Fruit fly (Drosophila melanogaster) whole organism, embryonic: Measurements from ENCODE around the gene CG14282.

ENCODE experiments used
- CG10147 ChIP-seq: fragments of 200-800 bp; sonication (Bioruptor generic); optimal IDR thresholded peaks from 2 replicates; lab custom pipeline; 2019; ENCODE audit warnings: missing biosample characterization, mild to moderate bottlenecking, missing genetic modification characterization, moderate library complexity
- CG10321 ChIP-seq: fragments of 200-800 bp; sonication (Bioruptor generic); IDR thresholded peaks from 2 replicates; pipeline ENCODE4 v1.3.6; 2022; ENCODE audit warnings: missing biosample characterization, missing genetic modification characterization
- CG10543 ChIP-seq: fragments of 200-800 bp; sonication (Bioruptor generic); optimal IDR thresholded peaks from 3 replicates; lab custom pipeline; 2017; ENCODE audit warnings: missing biosample characterization, mild to moderate bottlenecking, missing genetic modification characterization, moderate library complexity
- CG11247 ChIP-seq: fragments of 200-800 bp; sonication (Bioruptor generic); IDR thresholded peaks from 2 replicates; pipeline ENCODE4 v1.3.6; 2022; ENCODE audit warnings: missing biosample characterization, missing genetic modification characterization
- CG11456 ChIP-seq: fragments of 200-800 bp; sonication (Bioruptor generic); IDR thresholded peaks from 3 replicates; pipeline ENCODE4 v1.3.6; 2022; ENCODE audit warnings: missing biosample characterization, missing genetic modification characterization
- CG11560 ChIP-seq: fragments of 200-800 bp; sonication (Bioruptor generic); IDR thresholded peaks from 3 replicates; pipeline ENCODE4 v1.3.6; 2022; ENCODE audit warnings: missing biosample characterization, missing genetic modification characterization
- CG12219 ChIP-seq: fragments of 200-800 bp; sonication (Bioruptor generic); optimal IDR thresholded peaks from 3 replicates; lab custom pipeline; 2018; ENCODE audit warnings: missing biosample characterization, mild to moderate bottlenecking, missing genetic modification characterization
- CG12391 ChIP-seq: fragments of 200-800 bp; sonication (Bioruptor generic); optimal IDR thresholded peaks from 3 replicates; lab custom pipeline; 2018; ENCODE audit warnings: missing biosample characterization, mild to moderate bottlenecking, missing genetic modification characterization, moderate library complexity
- CG13287 ChIP-seq: fragments of 200-800 bp; sonication (Bioruptor generic); IDR thresholded peaks from 2 replicates; pipeline ENCODE4 v1.3.6; 2022; ENCODE audit warnings: missing biosample characterization, missing genetic modification characterization; ENCODE audit not compliant: partially characterized antibody
- CG13296 ChIP-seq: fragments of 200-800 bp; sonication (Bioruptor generic); optimal IDR thresholded peaks from 3 replicates; lab custom pipeline; 2018; ENCODE audit warnings: missing biosample characterization, mild to moderate bottlenecking, missing genetic modification characterization
- CG14441 ChIP-seq: fragments of 200-800 bp; sonication (Bioruptor generic); IDR thresholded peaks from 2 replicates; pipeline ENCODE4 v1.3.6; 2022; ENCODE audit warnings: missing biosample characterization, missing genetic modification characterization
- CG14860 ChIP-seq: fragments of 200-800 bp; sonication (Bioruptor generic); IDR thresholded peaks from 3 replicates; pipeline ENCODE4 v1.3.6; 2022; ENCODE audit warnings: missing biosample characterization, missing genetic modification characterization; ENCODE audit not compliant: partially characterized antibody
- CG16863 ChIP-seq: fragments of 200-800 bp; sonication (Bioruptor generic); optimal IDR thresholded peaks from 3 replicates; lab custom pipeline; 2016; ENCODE audit warnings: missing biosample characterization, missing genetic modification characterization
- CG17385 ChIP-seq: fragments of 200-800 bp; sonication (Bioruptor generic); optimal IDR thresholded peaks from 3 replicates; lab custom pipeline; 2018; ENCODE audit warnings: missing biosample characterization, mild to moderate bottlenecking, missing genetic modification characterization
- CG2120 ChIP-seq: fragments of 200-800 bp; sonication (Bioruptor generic); optimal IDR thresholded peaks from 3 replicates; lab custom pipeline; 2016; ENCODE audit warnings: missing biosample characterization, missing genetic modification characterization
- CG2889 ChIP-seq: fragments of 200-800 bp; sonication (Bioruptor generic); IDR thresholded peaks from 3 replicates; pipeline ENCODE4 v1.3.6; 2022; ENCODE audit warnings: missing biosample characterization, missing genetic modification characterization
- CG30020 ChIP-seq: fragments of 200-800 bp; optimal IDR thresholded peaks from 2 replicates; lab custom pipeline; 2019; ENCODE audit warnings: missing biosample characterization, mild to moderate bottlenecking, missing genetic modification characterization, moderate library complexity
- CG3163 ChIP-seq: fragments of 200-800 bp; sonication (Bioruptor generic); optimal IDR thresholded peaks from 3 replicates; lab custom pipeline; 2016; ENCODE audit warnings: missing biosample characterization, missing genetic modification characterization
- CG3838 ChIP-seq: fragments of 200-800 bp; sonication (Bioruptor generic); optimal IDR thresholded peaks from 3 replicates; lab custom pipeline; 2016; ENCODE audit warnings: missing biosample characterization, missing genetic modification characterization
- CG4404 ChIP-seq: fragments of 200-800 bp; sonication (Bioruptor generic); IDR thresholded peaks from 2 replicates; pipeline ENCODE4 v1.3.6; 2022; ENCODE audit warnings: missing biosample characterization, missing genetic modification characterization
- CG5953 ChIP-seq: fragments of 200-800 bp; sonication (Bioruptor generic); IDR thresholded peaks from 2 replicates; pipeline ENCODE4 v1.3.6; 2022; ENCODE audit warnings: missing biosample characterization, missing genetic modification characterization
- CG9215 ChIP-seq: fragments of 200-800 bp; sonication (Bioruptor generic); IDR thresholded peaks from 2 replicates; pipeline ENCODE4 v1.3.6; 2022; ENCODE audit warnings: missing biosample characterization, missing genetic modification characterization
- Dad ChIP-seq: fragments of 200-800 bp; sonication (Bioruptor generic); optimal IDR thresholded peaks from 3 replicates; lab custom pipeline; 2016; ENCODE audit warnings: missing biosample characterization, missing genetic modification characterization
- Dp ChIP-seq: fragments of 200-800 bp; sonication (Bioruptor generic); optimal IDR thresholded peaks from 2 replicates; lab custom pipeline; 2018; ENCODE audit warnings: missing biosample characterization, mild to moderate bottlenecking, missing genetic modification characterization, moderate library complexity
- E2f2 ChIP-seq: fragments of 200-800 bp; sonication (Bioruptor generic); IDR thresholded peaks from 2 replicates; pipeline ENCODE4 v1.3.6; 2022; ENCODE audit warnings: missing biosample characterization, missing genetic modification characterization
- HmgZ ChIP-seq: fragments of 200-800 bp; sonication (Bioruptor generic); optimal IDR thresholded peaks from 2 replicates; lab custom pipeline; 2018; ENCODE audit warnings: missing biosample characterization, mild to moderate bottlenecking, missing genetic modification characterization
- Hr3 ChIP-seq: fragments of 200-800 bp; sonication (Bioruptor generic); optimal IDR thresholded peaks from 3 replicates; lab custom pipeline; 2016; ENCODE audit warnings: missing biosample characterization, missing genetic modification characterization
- MTF-1 ChIP-seq: fragments of 200-800 bp; sonication (Bioruptor generic); optimal IDR thresholded peaks from 2 replicates; lab custom pipeline; 2018; ENCODE audit warnings: missing biosample characterization, mild to moderate bottlenecking, missing genetic modification characterization, borderline replicate concordance
- Max ChIP-seq: fragments of 200-800 bp; sonication (Bioruptor generic); optimal IDR thresholded peaks from 2 replicates; lab custom pipeline; 2016; ENCODE audit warnings: missing biosample characterization, mild to moderate bottlenecking, missing genetic modification characterization
- NK7.1 ChIP-seq: fragments of 200-800 bp; sonication (Bioruptor generic); optimal IDR thresholded peaks from 3 replicates; lab custom pipeline; 2016; ENCODE audit warnings: missing biosample characterization, missing genetic modification characterization
- Sin3A ChIP-seq: fragments of >200 bp; optimal IDR thresholded peaks from 2 replicates; lab custom pipeline; 2018
- Sox100B ChIP-seq: fragments of 200-800 bp; sonication (Bioruptor generic); optimal IDR thresholded peaks from 3 replicates; lab custom pipeline; 2018; ENCODE audit warnings: missing biosample characterization, mild to moderate bottlenecking, missing genetic modification characterization
- ap ChIP-seq: fragments of 200-800 bp; sonication (Bioruptor generic); IDR thresholded peaks from 2 replicates; pipeline ENCODE4 v1.3.6; 2022; ENCODE audit warnings: missing biosample characterization, missing genetic modification characterization
- bowl ChIP-seq: fragments of 200-800 bp; sonication (Bioruptor generic); IDR thresholded peaks from 2 replicates; pipeline ENCODE4 v1.3.6; 2022; ENCODE audit warnings: missing biosample characterization, missing genetic modification characterization
- crc ChIP-seq: fragments of 200-800 bp; sonication (Bioruptor generic); optimal IDR thresholded peaks from 2 replicates; lab custom pipeline; 2016; ENCODE audit warnings: missing biosample characterization, missing genetic modification characterization
- dmrt11E ChIP-seq: fragments of 200-800 bp; sonication (Bioruptor generic); optimal IDR thresholded peaks from 3 replicates; lab custom pipeline; 2018; ENCODE audit warnings: missing biosample characterization, mild to moderate bottlenecking, missing genetic modification characterization, moderate library complexity
- grn ChIP-seq: fragments of 200-800 bp; sonication (Bioruptor generic); optimal IDR thresholded peaks from 3 replicates; lab custom pipeline; 2017; ENCODE audit warnings: missing biosample characterization, missing genetic modification characterization
- hkb ChIP-seq, 2 experiments: fragments of 200-800 bp in 1 of 2; fragments of >200 bp in 1 of 2; sonication (Bioruptor generic) in 1 of 2; IDR thresholded peaks in 1 of 2; optimal IDR thresholded peaks in 1 of 2; 2 replicates each; pipeline versions ENCODE4 v1.3.6 to Lab custom; 2017 to 2022; ENCODE audit warnings: missing biosample characterization in 1 of 2, missing genetic modification characterization in 1 of 2
- ind ChIP-seq: fragments of 200-800 bp; sonication (Bioruptor generic); optimal IDR thresholded peaks from 3 replicates; lab custom pipeline; 2016; ENCODE audit warnings: missing biosample characterization, missing genetic modification characterization
- lab ChIP-seq: fragments of 200-800 bp; sonication (Bioruptor generic); optimal IDR thresholded peaks from 3 replicates; lab custom pipeline; 2017; ENCODE audit warnings: missing biosample characterization, missing genetic modification characterization, mild to moderate bottlenecking, moderate library complexity, missing genetic modification reagents
- lilli ChIP-seq: fragments of 200-800 bp; sonication (Bioruptor generic); optimal IDR thresholded peaks from 3 replicates; lab custom pipeline; 2016; ENCODE audit warnings: missing biosample characterization, missing genetic modification characterization
- otp ChIP-seq: fragments of 200-800 bp; sonication (Bioruptor generic); IDR thresholded peaks from 3 replicates; pipeline ENCODE4, ENCODE4 v1.3.6; 2022; ENCODE audit warnings: missing biosample characterization, missing genetic modification characterization
- p53 ChIP-seq: fragments of 200-800 bp; sonication (Bioruptor generic); optimal IDR thresholded peaks from 2 replicates; lab custom pipeline; 2016; ENCODE audit warnings: missing biosample characterization, missing genetic modification characterization
- pb ChIP-seq: fragments of 200-800 bp; sonication (Bioruptor generic); optimal IDR thresholded peaks from 3 replicates; lab custom pipeline; 2016; ENCODE audit warnings: missing biosample characterization, missing genetic modification characterization
- ro ChIP-seq: fragments of 200-800 bp; sonication (Bioruptor generic); IDR thresholded peaks from 2 replicates; pipeline ENCODE4 v1.3.6; 2022; ENCODE audit warnings: missing biosample characterization, missing genetic modification characterization
- sens ChIP-seq: fragments of 200-800 bp; sonication (Bioruptor generic); peaks from one replicate; lab custom pipeline; 2016; ENCODE audit warnings: missing biosample characterization, missing genetic modification characterization
- sisA ChIP-seq: fragments of 200-800 bp; sonication (Bioruptor generic); IDR thresholded peaks from 2 replicates; pipeline ENCODE4 v1.3.6; 2022; ENCODE audit warnings: missing biosample characterization, missing genetic modification characterization
- sob ChIP-seq: fragments of 200-800 bp; sonication (Bioruptor generic); IDR thresholded peaks from 2 replicates; pipeline ENCODE4 v1.3.6; 2022; ENCODE audit warnings: missing biosample characterization, missing genetic modification characterization
- tna ChIP-seq: fragments of 200-800 bp; sonication (Bioruptor generic); IDR thresholded peaks from 2 replicates; pipeline ENCODE4 v1.3.6; 2022; ENCODE audit warnings: missing biosample characterization, missing genetic modification characterization; ENCODE audit not compliant: partially characterized antibody
- tup ChIP-seq: fragments of 200-800 bp; sonication (Bioruptor generic); optimal IDR thresholded peaks from 2 replicates; lab custom pipeline; 2016; ENCODE audit warnings: missing biosample characterization, mild to moderate bottlenecking, missing genetic modification characterization, moderate library complexity

CG14282 gene

DNA sequence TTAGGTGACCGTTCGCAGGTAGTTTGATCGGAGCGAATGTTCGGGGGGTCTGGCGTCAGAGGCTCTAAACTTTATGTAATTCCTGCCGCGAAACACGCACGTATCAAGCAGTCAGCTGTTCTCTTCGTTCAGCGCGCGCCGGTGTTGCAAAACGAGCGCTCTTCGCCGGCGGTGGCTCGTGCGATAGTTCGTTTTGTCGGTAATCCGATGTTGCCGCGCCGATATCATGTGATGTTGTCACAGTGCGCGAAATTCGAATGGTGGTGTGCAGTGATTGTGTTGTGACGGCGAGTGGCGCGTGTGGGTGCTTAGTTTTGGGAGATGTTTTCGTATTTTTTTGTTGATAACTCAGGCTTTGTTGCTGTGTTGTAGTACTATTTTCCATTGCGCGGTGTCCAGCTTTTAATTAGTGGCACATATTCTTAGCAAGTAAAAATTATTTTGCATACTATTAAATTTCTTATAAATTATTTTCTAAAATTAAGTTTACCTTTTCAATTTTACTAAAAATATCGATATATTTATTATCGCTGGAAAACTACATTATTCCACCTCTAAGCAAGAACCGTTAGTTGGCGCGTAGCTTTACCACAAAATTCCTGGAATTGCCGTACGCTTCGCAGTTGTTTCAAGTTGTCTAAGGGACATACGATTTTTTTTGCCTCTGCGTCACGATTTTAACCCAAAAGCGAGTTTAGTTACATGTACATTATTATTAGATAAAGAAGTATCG is 20.0 kb upstream of the CG14282 start, which contains the start of gene nanos (continued):
- TF ChIP-seq pb (GFP tag; lab: Kevin White, UChicago) (peak; percentile 56), CG10543 (GFP tag; lab: Kevin White, UChicago) (peak; percentile 67), Sox100B (GFP tag; lab: Kevin White, UChicago) (peak; percentile 20), lilli (GFP tag; lab: Kevin White, UChicago) (peak; percentile 83), p53 (GFP tag; lab: Kevin White, UChicago) (peak; percentile 51), CG14860 (peak; percentile 97), sens (peak; percentile 71), dmrt11E (no peak), CG30020 (tag; lab: Kevin White, UChicago) (peak; percentile 46), CG10321 (GFP tag; lab: Robert Waterston, UW) (0 out of 2 replicates have a peak, but pooled peaks have one; percentile 29), NK7.1 (GFP tag; lab: Kevin White, UChicago) (peak; percentile 38), MTF-1 (GFP tag; lab: Kevin White, UChicago) (peak; percentile 32), CG16863 (GFP tag; lab: Kevin White, UChicago) (peak; percentile 28), Hr3 (GFP tag; lab: Kevin White, UChicago) (peak; percentile 42), ap (GFP tag; lab: Robert Waterston, UW) (0 out of 2 replicates have a peak, but pooled peaks have one; percentile 7), CG11247 (peak; percentile 56), CG3838 (GFP tag; lab: Kevin White, UChicago) (no peak), E2f2 (GFP tag; lab: Robert Waterston, UW) (peak; percentile 99), tna (GFP tag; lab: Robert Waterston, UW) (peak; percentile 98), CG12391 (tag; lab: Kevin White, UChicago) (peak; percentile 64), CG5953 (no peak), CG11456 (GFP tag; lab: Robert Waterston, UW) (peak; percentile 89), hkb (optimal IDR thresholded peaks at IDR 0.05; lab: Kevin White, UChicago) (no peak), hkb (GFP tag; IDR thresholded peaks at IDR 0.05; lab: Robert Waterston, UW) (peak; percentile 51), sisA (peak; percentile 60), Max (GFP tag; lab: Kevin White, UChicago) (peak; percentile 57), CG10147 (GFP tag; lab: Kevin White, UChicago) (peak; percentile 48), CG17385 (GFP tag; lab: Kevin White, UChicago) (peak; percentile 34), CG2889 (GFP tag; lab: Robert Waterston, UW) (0 out of 3 replicates have a peak, but pooled peaks have one; percentile 29), ro (no peak), CG11560 (tag; lab: Robert Waterston, UW) (no peak), tup (GFP tag; lab: Kevin White, UChicago) (peak; percentile 41), CG9215 (GFP tag; lab: Robert Waterston, UW) (peak; percentile 59), HmgZ (peak; percentile 93), lab (GFP tag; lab: Kevin White, UChicago) (peak; percentile 76), bowl (GFP tag; lab: Robert Waterston, UW) (no peak), otp (no peak), crc (GFP tag; lab: Kevin White, UChicago) (no peak), Dad (GFP tag; lab: Kevin White, UChicago) (peak; percentile 80), CG13296 (GFP tag; lab: Kevin White, UChicago) (peak; percentile 45), CG4404 (peak; percentile 44; the same call in 1 of the 2 replicates), sob (GFP tag; lab: Robert Waterston, UW) (peak; percentile 92), grn (no peak), CG2120 (GFP tag; lab: Kevin White, UChicago) (peak; percentile 83), CG14441 (GFP tag; lab: Robert Waterston, UW) (peak; percentile 64), Dp (GFP tag; lab: Kevin White, UChicago) (peak; percentile 99), CG13287 (GFP tag; lab: Robert Waterston, UW) (peak; percentile 99), CG12219 (GFP tag; lab: Kevin White, UChicago) (no peak), CG3163 (GFP tag; lab: Kevin White, UChicago) (peak; percentile 61), ind (GFP tag; lab: Kevin White, UChicago) (peak; percentile 64), Sin3A (peak; percentile 76)
